Worm (Caenorhabditis elegans): ENCODE results near the gene ins-15.

Gene ins-15

DNA sequence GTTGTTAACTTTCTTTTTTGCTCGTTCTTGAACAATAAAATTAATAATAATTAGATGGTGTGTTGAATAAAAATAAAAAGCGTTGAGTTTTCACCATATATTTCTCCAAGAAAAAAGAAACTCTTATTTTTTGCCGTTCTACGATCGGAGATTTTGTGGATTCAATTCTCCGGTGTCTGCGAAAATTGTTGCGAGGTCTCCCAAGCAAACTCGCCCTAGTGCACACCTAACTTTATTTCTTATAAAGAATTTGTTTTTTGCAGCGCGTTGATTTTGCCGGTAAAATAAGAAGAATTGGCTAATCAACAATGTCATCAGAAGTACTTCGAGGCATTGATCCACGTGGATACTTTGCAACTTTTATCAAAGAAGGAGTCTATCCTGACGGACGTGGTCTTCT lies 3.1 kb downstream of the ins-15 start, which contains the start of gene exos-8 (continued):
- no peak for TF ChIP-seq nhr-76 (tag; optimal IDR thresholded peaks at IDR 0.05)

DNA sequence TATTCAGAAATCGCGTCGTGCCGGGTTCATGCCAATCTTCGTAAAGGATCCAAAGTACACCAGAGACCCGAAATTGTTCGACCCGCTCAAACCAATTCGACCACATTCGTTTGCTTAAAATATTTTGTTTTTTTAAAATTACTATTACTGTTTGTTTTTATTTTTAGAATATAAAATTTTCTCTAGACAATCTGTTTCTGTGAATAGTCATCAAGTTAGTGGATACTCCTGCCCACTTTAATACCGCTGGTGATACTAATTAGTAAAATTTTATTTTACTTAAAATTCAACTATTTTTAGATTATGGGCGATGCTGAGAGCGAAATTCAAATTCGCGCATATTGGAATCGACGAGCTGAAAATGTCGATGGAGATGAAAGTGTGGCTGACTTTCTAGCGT lies 7.9 kb downstream of the ins-15 start, which contains the start of gene T14B4.1:
Gene T14B4.1 (plus strand): TSS at position 301 of the 400 bp plus-strand sequence.
- TF ChIP-seq ztf-11 (tag; optimal IDR thresholded peaks at IDR 0.05) (no peak), mdl-1 (tag; optimal IDR thresholded peaks at IDR 0.05) (no peak), pha-4 (GFP tag; IDR thresholded peaks at IDR 0.05) (no peak), pha-4 (tag; optimal IDR thresholded peaks at IDR 0.05) (no peak), ceh-32 (tag; optimal IDR thresholded peaks at IDR 0.05; ENCODE audit: poor library complexity) (no peak), hlh-11 (tag; optimal IDR thresholded peaks at IDR 0.05) (no peak), snpc-4 (tag; optimal IDR thresholded peaks at IDR 0.05) (no peak), unc-39 (tag; optimal IDR thresholded peaks at IDR 0.05) (no peak), lir-3 (tag; optimal IDR thresholded peaks at IDR 0.05) (no peak), unc-62 (GFP tag; optimal IDR thresholded peaks at IDR 0.05 in 1 of 2) (no peak), unc-62 (tag; optimal IDR thresholded peaks at IDR 0.05) (no peak), lin-13 (GFP tag; optimal IDR thresholded peaks at IDR 0.05) (no peak), mes-2 (tag; optimal IDR thresholded peaks at IDR 0.05; ENCODE audit: poor library complexity, severe bottlenecking) (no peak), nhr-28 (tag; optimal IDR thresholded peaks at IDR 0.05) (no peak), mep-1 (tag; optimal IDR thresholded peaks at IDR 0.05) (no peak), gei-8 (GFP tag; optimal IDR thresholded peaks at IDR 0.05) (no peak), lin-39 (tag; optimal IDR thresholded peaks at IDR 0.05) (no peak), F44E2.7 (GFP tag; IDR thresholded peaks at IDR 0.05) (no peak), ctbp-1 (GFP tag; IDR thresholded peaks at IDR 0.05) (no peak), T20F7.1 (GFP tag; optimal IDR thresholded peaks at IDR 0.05) (no peak)

DNA sequence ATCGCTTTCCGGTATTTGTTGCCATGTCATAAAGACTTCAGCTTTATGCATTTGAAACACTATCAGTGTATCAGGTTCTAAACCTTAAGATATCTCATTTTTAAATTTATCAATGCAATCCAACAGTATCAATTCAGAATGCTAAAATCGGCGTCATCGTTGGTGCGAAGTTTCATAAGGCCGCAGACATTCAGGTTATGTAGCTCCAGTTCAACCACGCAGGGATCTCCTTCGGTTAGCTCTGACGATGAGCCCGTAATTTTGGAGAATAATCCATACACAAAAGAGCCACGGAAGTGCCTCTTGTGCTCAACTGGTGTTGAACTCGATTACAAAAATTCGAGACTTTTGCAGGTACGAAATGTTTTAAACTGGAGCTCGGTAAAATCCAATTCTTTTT lies 8.5 kb downstream of the ins-15 start, which contains the start of gene mrps-18.C:
Gene mrps-18.C (plus strand): TSS at position 138 of the 400 bp plus-strand sequence.
- TF ChIP-seq Y75B8A.6 (GFP tag; IDR thresholded peaks at IDR 0.05) (no peak), F44E2.7 (GFP tag; IDR thresholded peaks at IDR 0.05) (no peak), lin-38 (GFP tag; IDR thresholded peaks at IDR 0.05) (peak; percentile 53), nhr-102 (tag; optimal IDR thresholded peaks at IDR 0.05) (no peak), hlh-11 (tag; optimal IDR thresholded peaks at IDR 0.05) (no peak), zip-2 (tag; optimal IDR thresholded peaks at IDR 0.05) (no peak)

DNA sequence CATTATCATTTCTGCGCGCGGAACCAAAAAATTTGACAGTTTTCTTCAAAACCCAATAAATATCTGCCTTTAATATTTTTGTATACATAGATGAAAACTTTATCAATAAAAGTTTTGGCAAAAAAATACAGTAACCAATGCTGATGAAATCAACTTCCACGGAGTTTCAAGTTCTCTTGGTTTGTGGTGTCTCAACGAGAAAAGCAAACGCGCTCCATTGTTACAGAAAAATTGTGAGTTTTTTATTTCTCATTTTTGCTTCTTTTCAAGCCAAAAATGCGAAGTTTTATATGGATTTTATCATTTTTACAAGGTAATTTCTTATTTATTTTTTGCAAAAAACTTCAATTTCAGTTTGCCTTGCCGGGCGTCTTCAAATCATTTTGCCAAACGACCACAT lies 9.9 kb downstream of the ins-15 start, which contains the start of gene T14B4.3:
Gene T14B4.3 (plus strand): TSS at position 264 of the 400 bp plus-strand sequence.
- TF ChIP-seq duxl-1 (tag; optimal IDR thresholded peaks at IDR 0.05; ENCODE audit: poor library complexity) (no peak), ceh-44 (GFP tag; IDR thresholded peaks at IDR 0.05) (0 out of 2 replicates have a peak, but pooled peaks have one; percentile 27), aly-2 (tag; optimal IDR thresholded peaks at IDR 0.05) (no peak), T20F7.1 (GFP tag; optimal IDR thresholded peaks at IDR 0.05) (peak; percentile 74), nhr-102 (tag; optimal IDR thresholded peaks at IDR 0.05) (no peak), Y48G9A.11 (GFP tag; IDR thresholded peaks at IDR 0.05) (no peak), attf-4 (tag; optimal IDR thresholded peaks at IDR 0.05) (no peak), nhr-11 (tag; optimal IDR thresholded peaks at IDR 0.05) (peak; percentile 45), pha-4 (GFP tag; IDR thresholded peaks at IDR 0.05) (no peak), pha-4 (tag; optimal IDR thresholded peaks at IDR 0.05) (peak; percentile 51), nhr-28 (tag; optimal IDR thresholded peaks at IDR 0.05) (peak; percentile 59), dpl-1 (GFP tag; optimal IDR thresholded peaks at IDR 0.05) (peak; percentile 61), nhr-76 (tag; optimal IDR thresholded peaks at IDR 0.05) (no peak), daf-8 (GFP tag; IDR thresholded peaks at IDR 0.05) (no peak), hmg-1.1 (GFP tag; IDR thresholded peaks at IDR 0.05) (peak; percentile 26; the same call in 1 of the 2 replicates), nhr-6 (tag; optimal IDR thresholded peaks at IDR 0.05) (peak; percentile 75), hlh-30 (tag; optimal IDR thresholded peaks at IDR 0.05; ENCODE audit: insufficient read depth) (peak; percentile 30), dve-1 (tag; optimal IDR thresholded peaks at IDR 0.05; ENCODE audit: insufficient read depth) (peak; percentile 61), nhr-77 (tag; optimal IDR thresholded peaks at IDR 0.05) (peak; percentile 77), lin-38 (GFP tag; IDR thresholded peaks at IDR 0.05) (peak; percentile 97), mes-2 (tag; optimal IDR thresholded peaks at IDR 0.05; ENCODE audit: poor library complexity, severe bottlenecking) (peak; percentile 94), unc-130 (GFP tag; optimal IDR thresholded peaks at IDR 0.05) (peak; percentile 76), mep-1 (tag; optimal IDR thresholded peaks at IDR 0.05) (peak; percentile 73), lsy-2 (tag; optimal IDR thresholded peaks at IDR 0.05) (peak in 1 of 2 experiments; percentile 88), rbr-2 (tag; optimal IDR thresholded peaks at IDR 0.05) (peak; percentile 51), F44E2.7 (GFP tag; IDR thresholded peaks at IDR 0.05) (no peak), lin-13 (GFP tag; optimal IDR thresholded peaks at IDR 0.05) (peak; percentile 14), hif-1 (tag; optimal IDR thresholded peaks at IDR 0.05) (peak in 1 of 2 experiments; percentile 77)

Data from whole organism, L4 larva.